Fruit fly (Drosophila melanogaster): ENCODE measurements around the gene ds.
A peak's percentile ranks its signal among the peaks of the same experiment; 100 is the strongest.

Gene ds

dm6 chr2L:721757-722156 lies 7.0 kb upstream of the ds start:
- TF ChIP-seq CG11762 (GFP tag; optimal IDR thresholded peaks at IDR 0.05; ENCODE audit: insufficient read depth) (no peak), CG9139 (GFP tag; optimal IDR thresholded peaks at IDR 0.05) (no peak), CG7368 (GFP tag; optimal IDR thresholded peaks at IDR 0.05) (no peak), CG8319 (GFP tag; optimal IDR thresholded peaks at IDR 0.05) (no peak), Hr39 (GFP tag; optimal IDR thresholded peaks at IDR 0.05) (no peak), Sox14 (GFP tag; optimal IDR thresholded peaks at IDR 0.05) (no peak), CG8632 (GFP tag; optimal IDR thresholded peaks at IDR 0.05) (no peak), eg (GFP tag; IDR thresholded peaks at IDR 0.05) (no peak), Smox (GFP tag; optimal IDR thresholded peaks at IDR 0.05) (no peak), Eip78C (GFP tag) (peak; percentile 84), esn (GFP tag; optimal IDR thresholded peaks at IDR 0.05) (no peak), CG11294 (GFP tag; IDR thresholded peaks at IDR 0.05) (no peak), dsx (GFP tag; optimal IDR thresholded peaks at IDR 0.05; ENCODE audit: poor library complexity, severe bottlenecking) (peak; percentile 41), svp (GFP tag) (peak; percentile 48), salr (GFP tag; optimal IDR thresholded peaks at IDR 0.05) (no peak), spab (GFP tag; optimal IDR thresholded peaks at IDR 0.05) (peak; percentile 41), Lpt (GFP tag; optimal IDR thresholded peaks at IDR 0.05) (no peak), Met (GFP tag; optimal IDR thresholded peaks at IDR 0.05) (no peak), CG34406 (GFP tag; optimal IDR thresholded peaks at IDR 0.05) (peak; percentile 3), Eip75B (GFP tag; optimal IDR thresholded peaks at IDR 0.05) (no peak), CG3919 (GFP tag; optimal IDR thresholded peaks at IDR 0.05) (peak; percentile 37), CG10631 (GFP tag; optimal IDR thresholded peaks at IDR 0.05) (peak; percentile 48), Hr4 (GFP tag; optimal IDR thresholded peaks at IDR 0.05) (no peak), dac (GFP tag; optimal IDR thresholded peaks at IDR 0.05) (no peak), CG15336 (GFP tag; IDR thresholded peaks at IDR 0.05) (no peak), Blimp-1 (GFP tag; optimal IDR thresholded peaks at IDR 0.05) (no peak), CG16779 (tag; optimal IDR thresholded peaks at IDR 0.05) (no peak), CG6163 (GFP tag; IDR thresholded peaks at IDR 0.05) (0 out of 3 replicates have a peak, but pooled peaks have one; percentile 37), fd85E (GFP tag; optimal IDR thresholded peaks at IDR 0.05) (no peak), fd59A (GFP tag; optimal IDR thresholded peaks at IDR 0.05) (peak; percentile 33), CG6854 (GFP tag; optimal IDR thresholded peaks at IDR 0.05) (no peak), topi (GFP tag; optimal IDR thresholded peaks at IDR 0.05) (no peak), CG10669 (GFP tag; optimal IDR thresholded peaks at IDR 0.05) (peak; percentile 36), Sox15 (GFP tag; optimal IDR thresholded peaks at IDR 0.05) (no peak), OdsH (GFP tag; optimal IDR thresholded peaks at IDR 0.05) (peak; percentile 22), lz (GFP tag; optimal IDR thresholded peaks at IDR 0.05) (no peak), CG6792 (GFP tag; optimal IDR thresholded peaks at IDR 0.05) (peak; percentile 4), Ets96B (tag; optimal IDR thresholded peaks at IDR 0.05) (peak; percentile 63), Eip93F (GFP tag; optimal IDR thresholded peaks at IDR 0.05) (no peak), Hr38 (GFP tag; optimal IDR thresholded peaks at IDR 0.05) (no peak), CG3032 (tag; optimal IDR thresholded peaks at IDR 0.05) (peak; percentile 37), acj6 (GFP tag; optimal IDR thresholded peaks at IDR 0.05) (peak; percentile 4), Sox102F (GFP tag; optimal IDR thresholded peaks at IDR 0.05) (no peak), net (GFP tag; optimal IDR thresholded peaks at IDR 0.05) (no peak), achi (GFP tag; optimal IDR thresholded peaks at IDR 0.05) (peak; percentile 3), CG1621 (tag; optimal IDR thresholded peaks at IDR 0.05) (no peak), vri (GFP tag; optimal IDR thresholded peaks at IDR 0.05) (no peak), ss (GFP tag; optimal IDR thresholded peaks at IDR 0.05) (peak in 1 of 2 experiments; percentile 14), CG8119 (GFP tag; IDR thresholded peaks at IDR 0.05) (0 out of 3 replicates have a peak, but pooled peaks have one; percentile 18), fkh (GFP tag; optimal IDR thresholded peaks at IDR 0.05) (no peak), cyc (GFP tag; optimal IDR thresholded peaks at IDR 0.05) (no peak), CG11902 (GFP tag; optimal IDR thresholded peaks at IDR 0.05) (no peak), CG6808 (GFP tag; optimal IDR thresholded peaks at IDR 0.05) (peak; percentile 41)
